Fruit fly (Drosophila melanogaster) whole organism, adult: ENCODE data around the gene Glg1.

ENCODE experiments used
- CG11617 ChIP-seq: fragments of 200-800 bp; sonication (Bioruptor generic); optimal IDR thresholded peaks from 2 replicates; lab custom pipeline; 2017; ENCODE audit warnings: mild to moderate bottlenecking, missing biosample characterization, missing genetic modification reagents, missing genetic modification characterization
- CG12768 ChIP-seq: fragments of 200-800 bp; sonication (Bioruptor generic); optimal IDR thresholded peaks from 2 replicates; lab custom pipeline; 2017; ENCODE audit warnings: missing biosample characterization, missing genetic modification characterization, mild to moderate bottlenecking, moderate library complexity, missing genetic modification reagents
- CG14711 ChIP-seq: fragments of 200-800 bp; sonication (Bioruptor generic); optimal IDR thresholded peaks from 2 replicates; lab custom pipeline; 2018; ENCODE audit warnings: missing biosample characterization, mild to moderate bottlenecking, missing genetic modification characterization, moderate library complexity
- CG1620 ChIP-seq: fragments of 200-800 bp; sonication (Bioruptor generic); optimal IDR thresholded peaks from 2 replicates; lab custom pipeline; 2016; ENCODE audit warnings: missing biosample characterization, missing genetic modification characterization
- CG33017 ChIP-seq: fragments of 200-800 bp; sonication (Bioruptor generic); optimal IDR thresholded peaks from 2 replicates; lab custom pipeline; 2018; ENCODE audit warnings: missing biosample characterization, mild to moderate bottlenecking, missing genetic modification characterization, moderate library complexity
- CG5204 ChIP-seq: fragments of 200-800 bp; sonication (Bioruptor generic); optimal IDR thresholded peaks from 2 replicates; lab custom pipeline; 2016; ENCODE audit warnings: missing biosample characterization, missing genetic modification characterization
- CG7045 ChIP-seq: fragments of 200-800 bp; sonication (Bioruptor generic); optimal IDR thresholded peaks from 2 replicates; lab custom pipeline; 2017; ENCODE audit warnings: missing biosample characterization, mild to moderate bottlenecking, missing genetic modification characterization
- CG7101 ChIP-seq: fragments of 200-800 bp; sonication (Bioruptor generic); optimal IDR thresholded peaks from 2 replicates; lab custom pipeline; 2018; ENCODE audit warnings: missing biosample characterization, mild to moderate bottlenecking, missing genetic modification characterization, moderate library complexity
- Clk ChIP-seq: fragments of 200-800 bp; sonication (Bioruptor generic); optimal IDR thresholded peaks from 2 replicates; lab custom pipeline; 2017; ENCODE audit warnings: missing biosample characterization, missing genetic modification characterization
- Crg-1 ChIP-seq: fragments of 200-800 bp; sonication (Bioruptor generic); optimal IDR thresholded peaks from 2 replicates; lab custom pipeline; 2016; ENCODE audit warnings: missing biosample characterization, missing genetic modification characterization
- Hr96 ChIP-seq: fragments of 200-800 bp; sonication (Bioruptor generic); optimal IDR thresholded peaks from 2 replicates; lab custom pipeline; 2016; ENCODE audit warnings: missing biosample characterization, missing genetic modification characterization
- Mnt ChIP-seq: fragments of 200-800 bp; sonication (Bioruptor generic); optimal IDR thresholded peaks from 2 replicates; lab custom pipeline; 2016; ENCODE audit warnings: missing biosample characterization, mild to moderate bottlenecking, missing genetic modification characterization
- bab1 ChIP-seq: fragments of 200-800 bp; sonication (Bioruptor generic); optimal IDR thresholded peaks from 3 replicates; lab custom pipeline; 2019; ENCODE audit warnings: missing biosample characterization, mild to moderate bottlenecking, missing genetic modification characterization, moderate library complexity
- cic ChIP-seq: fragments of 200-800 bp; sonication (Bioruptor generic); optimal IDR thresholded peaks from 2 replicates; lab custom pipeline; 2017; ENCODE audit warnings: missing biosample characterization, mild to moderate bottlenecking, missing genetic modification characterization, moderate library complexity
- cnc ChIP-seq, 2 experiments: fragments of >200 bp; optimal IDR thresholded peaks; 2 replicates each; lab custom pipeline; 2017
- kay ChIP-seq: fragments of 200-800 bp; sonication (Bioruptor generic); peaks from one replicate; lab custom pipeline; 2016; ENCODE audit warnings: missing biosample characterization, missing genetic modification characterization, borderline replicate concordance
- ovo ChIP-seq: fragments of 200-800 bp; sonication (Bioruptor generic); optimal IDR thresholded peaks from 2 replicates; lab custom pipeline; 2016; ENCODE audit warnings: missing biosample characterization, missing genetic modification characterization
- pad ChIP-seq: fragments of 200-800 bp; sonication (Bioruptor generic); optimal IDR thresholded peaks from 3 replicates; lab custom pipeline; 2017; ENCODE audit warnings: missing biosample characterization, missing genetic modification characterization, mild to moderate bottlenecking, moderate library complexity, missing genetic modification reagents
- tj ChIP-seq: fragments of 200-800 bp; sonication (Bioruptor generic); optimal IDR thresholded peaks from 3 replicates; lab custom pipeline; 2017; ENCODE audit warnings: missing biosample characterization, mild to moderate bottlenecking, missing genetic modification characterization, moderate library complexity
- toe ChIP-seq: fragments of 200-800 bp; sonication (Bioruptor generic); optimal IDR thresholded peaks from 2 replicates; lab custom pipeline; 2016; ENCODE audit warnings: missing biosample characterization, missing genetic modification characterization

Gene Glg1

DNA sequence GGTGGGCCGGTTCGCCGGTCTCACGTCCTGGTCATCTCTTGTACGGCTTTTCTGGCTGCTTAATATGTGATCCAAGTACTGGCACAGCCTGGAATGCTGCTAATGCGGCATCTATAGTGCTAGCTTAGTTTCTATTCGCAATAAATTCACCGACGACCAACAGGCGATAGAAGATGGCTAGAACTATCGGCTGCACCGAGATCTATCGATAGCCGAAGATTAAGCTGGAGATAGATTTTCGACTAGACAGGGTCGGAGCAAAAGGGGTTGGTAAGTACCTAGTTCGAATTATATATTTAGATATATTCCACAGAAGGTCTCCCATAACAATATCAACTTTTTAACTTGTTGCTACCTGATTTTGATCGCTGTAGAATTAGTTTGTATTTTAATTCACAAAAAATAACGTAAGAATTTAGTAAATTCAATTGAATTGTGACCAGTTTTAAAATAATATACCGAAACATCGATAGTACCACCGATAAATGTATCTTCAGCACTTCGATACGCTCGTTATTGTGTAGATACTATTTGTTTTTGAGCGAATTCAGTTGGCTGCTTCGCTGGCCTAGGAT is at the start of gene Glg1, which contains the start of gene M6:
Gene Glg1 (minus strand): TSS at position 185 of the 575 bp plus-strand sequence.
Gene M6 (plus strand): TSS at position 499 of the 575 bp plus-strand sequence.
- peak; percentile 63 for TF ChIP-seq pad (GFP tag; lab: Kevin White, UChicago)
- peak; percentile 67 for TF ChIP-seq Crg-1 (GFP tag; lab: Kevin White, UChicago)
- TF ChIP-seq Mnt (GFP tag; lab: Kevin White, UChicago), result peak; percentile 61
- TF ChIP-seq CG5204, result no peak
- TF ChIP-seq toe (GFP tag; lab: Kevin White, UChicago), result no peak
- TF ChIP-seq kay (GFP tag; lab: Kevin White, UChicago), result no peak
- peak; percentile 52 for TF ChIP-seq tj (GFP tag; lab: Kevin White, UChicago)
- peak; percentile 61 for TF ChIP-seq CG1620 (GFP tag; lab: Kevin White, UChicago)
- no peak for TF ChIP-seq ovo
- TF ChIP-seq CG14711 (tag; lab: Kevin White, UChicago), result peak; percentile 55
- TF ChIP-seq Clk, result no peak
- TF ChIP-seq CG33017, result peak; percentile 53
- TF ChIP-seq bab1 (GFP tag; lab: Kevin White, UChicago), result peak; percentile 70
- TF ChIP-seq cnc (optimal IDR thresholded peaks at IDR 0.05; lab: Kevin White, UChicago), result no peak
- TF ChIP-seq CG12768 (GFP tag; lab: Kevin White, UChicago), result peak; percentile 59
- peak; percentile 70 for TF ChIP-seq CG7101 (tag; lab: Kevin White, UChicago)
- TF ChIP-seq cic (GFP tag; lab: Kevin White, UChicago), result no peak
- peak; percentile 65 for TF ChIP-seq CG11617 (GFP tag; lab: Kevin White, UChicago)
- TF ChIP-seq Hr96 (GFP tag; lab: Kevin White, UChicago), result peak; percentile 79
- TF ChIP-seq CG7045 (GFP tag; lab: Kevin White, UChicago), result peak; percentile 62

DNA sequence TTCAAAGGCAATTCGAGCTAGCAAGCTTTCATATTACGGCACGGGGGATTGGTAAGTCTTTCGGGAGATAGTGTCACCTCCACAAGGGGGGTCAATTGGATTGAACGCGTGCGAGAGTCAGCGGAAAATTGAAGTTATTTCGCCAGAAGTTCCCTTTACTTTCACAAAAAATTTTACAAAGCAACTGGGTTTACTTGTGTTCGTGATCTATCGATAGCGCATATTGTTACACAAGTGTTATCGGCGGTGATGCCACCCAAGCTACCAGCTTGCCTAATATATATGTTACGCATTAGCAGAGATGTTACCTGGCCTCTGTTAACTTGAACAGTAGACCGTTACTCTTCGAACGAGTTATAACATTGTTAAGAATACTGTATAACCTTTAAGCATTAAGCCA is 47.4 kb upstream of the Glg1 start, which contains the start of gene Wnk:
Gene Wnk (minus strand): TSS at position 177 of the 400 bp plus-strand sequence.
- peak; percentile 50 for TF ChIP-seq bab1 (GFP tag; lab: Kevin White, UChicago)
- TF ChIP-seq CG14711 (tag; lab: Kevin White, UChicago), result no peak
- TF ChIP-seq cnc (optimal IDR thresholded peaks at IDR 0.05; lab: Kevin White, UChicago), result no peak

DNA sequence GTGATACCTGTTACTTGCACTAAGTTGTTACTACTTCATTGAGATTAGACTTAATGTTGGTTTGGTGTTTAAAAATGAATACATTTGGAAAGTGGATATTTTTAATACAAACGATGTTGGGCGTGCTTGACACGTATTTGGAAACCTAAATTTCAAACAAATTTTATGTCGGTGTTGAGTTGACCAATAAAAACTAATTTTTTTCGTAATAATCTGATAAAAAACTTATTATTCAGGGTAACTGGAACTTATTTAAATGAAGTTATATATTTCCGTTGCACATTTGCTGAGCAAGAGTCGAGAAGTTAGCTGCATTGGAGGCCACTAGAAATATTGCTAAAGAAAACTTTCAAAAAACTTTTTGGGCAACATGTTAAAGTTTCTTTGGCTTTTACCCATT is 34.7 kb upstream of the Glg1 start, which contains the start of gene CG33290:
Gene CG33290 (plus strand): TSS at position 301 of the 400 bp plus-strand sequence.
- TF ChIP-seq tj (GFP tag; lab: Kevin White, UChicago) (no peak), kay (GFP tag; lab: Kevin White, UChicago) (peak; percentile 39)

- TF ChIP-seq kay (GFP tag; lab: Kevin White, UChicago) (no peak), Clk (peak; percentile 29), Crg-1 (GFP tag; lab: Kevin White, UChicago) (peak; percentile 63), bab1 (GFP tag; lab: Kevin White, UChicago) (peak; percentile 41), CG12768 (GFP tag; lab: Kevin White, UChicago) (peak; percentile 2), CG11617 (GFP tag; lab: Kevin White, UChicago) (peak; percentile 73), cic (GFP tag; lab: Kevin White, UChicago) (peak; percentile 38), CG7045 (GFP tag; lab: Kevin White, UChicago) (peak; percentile 78), CG7101 (tag; lab: Kevin White, UChicago) (peak; percentile 67), cnc (optimal IDR thresholded peaks at IDR 0.05; lab: Kevin White, UChicago) (no peak), CG1620 (GFP tag; lab: Kevin White, UChicago) (peak; percentile 64), toe (GFP tag; lab: Kevin White, UChicago) (no peak), ovo (peak; percentile 66), pad (GFP tag; lab: Kevin White, UChicago) (peak; percentile 44), CG33017 (no peak), Mnt (GFP tag; lab: Kevin White, UChicago) (peak; percentile 72), CG14711 (tag; lab: Kevin White, UChicago) (peak; percentile 47), CG5204 (no peak), Hr96 (GFP tag; lab: Kevin White, UChicago) (no peak), tj (GFP tag; lab: Kevin White, UChicago) (peak; percentile 30)
Measured at dm6 chr3L:21539245-21540196, 32.2 kb upstream of the Glg1 start, which contains the start of the genes COX8 and VhaM9.7-b. Gene COX8, minus strand, starts transcription at chr3L:21539447. Gene VhaM9.7-b, plus strand, starts transcription at chr3L:21539862.

DNA sequence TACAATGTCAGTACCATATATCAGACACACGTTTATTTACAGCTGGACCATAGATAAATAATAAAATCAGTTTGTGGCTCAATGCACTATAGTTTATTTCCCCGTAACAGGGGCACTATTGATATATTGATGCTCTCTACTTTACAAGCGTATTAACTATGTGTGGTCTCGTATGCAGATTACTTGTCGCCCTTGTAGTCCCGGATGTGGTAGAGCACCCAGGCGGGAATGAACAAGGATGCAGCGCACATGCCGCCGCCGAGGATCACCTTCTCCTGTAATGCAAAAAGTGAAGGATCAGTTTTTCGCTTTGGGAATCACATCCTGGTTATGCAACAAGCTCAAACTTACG is 31.5 kb upstream of the Glg1 start:
- TF ChIP-seq CG7101 (tag; lab: Kevin White, UChicago) (no peak), cnc (optimal IDR thresholded peaks at IDR 0.05; lab: Kevin White, UChicago) (no peak), CG12768 (GFP tag; lab: Kevin White, UChicago) (no peak), pad (GFP tag; lab: Kevin White, UChicago) (no peak)

dm6 chr3L:21536857-21537256 is 29.5 kb upstream of the Glg1 start, which contains the start of gene Rpn10:
Gene Rpn10, plus strand, starts transcription at chr3L:21537000.
- TF ChIP-seq CG14711 (tag; lab: Kevin White, UChicago), result peak; percentile 99
- TF ChIP-seq CG33017, result no peak
- TF ChIP-seq Hr96 (GFP tag; lab: Kevin White, UChicago), result no peak
- peak; percentile 5 for TF ChIP-seq CG11617 (GFP tag; lab: Kevin White, UChicago)
- peak; percentile 19 for TF ChIP-seq Crg-1 (GFP tag; lab: Kevin White, UChicago)
- peak; percentile 50 for TF ChIP-seq pad (GFP tag; lab: Kevin White, UChicago)
- no peak for TF ChIP-seq CG7101 (tag; lab: Kevin White, UChicago)
- peak; percentile 70 for TF ChIP-seq bab1 (GFP tag; lab: Kevin White, UChicago)
- TF ChIP-seq CG1620 (GFP tag; lab: Kevin White, UChicago), result peak; percentile 51
- TF ChIP-seq tj (GFP tag; lab: Kevin White, UChicago), result no peak
- TF ChIP-seq ovo, result peak; percentile 86
- TF ChIP-seq Clk, result no peak
- no peak for TF ChIP-seq CG12768 (GFP tag; lab: Kevin White, UChicago)
- peak; percentile 81 to 95 for TF ChIP-seq cnc (optimal IDR thresholded peaks at IDR 0.05; lab: Kevin White, UChicago)
- no peak for TF ChIP-seq CG5204
- TF ChIP-seq Mnt (GFP tag; lab: Kevin White, UChicago), result peak; percentile 33
- no peak for TF ChIP-seq toe (GFP tag; lab: Kevin White, UChicago)
- no peak for TF ChIP-seq cic (GFP tag; lab: Kevin White, UChicago)
- TF ChIP-seq kay (GFP tag; lab: Kevin White, UChicago), result no peak
